Fruit fly (Drosophila melanogaster): ENCODE results near the gene CG33178.

- no peak for TF ChIP-seq zen2 (GFP tag; IDR thresholded peaks at IDR 0.05; ENCODE audit: partially characterized antibody)
- no peak for TF ChIP-seq CG9727 (GFP tag; optimal IDR thresholded peaks at IDR 0.05)
- TF ChIP-seq Lpt (GFP tag; optimal IDR thresholded peaks at IDR 0.05) = no peak
- no peak for TF ChIP-seq CG12769 (tag; optimal IDR thresholded peaks at IDR 0.05)
- TF ChIP-seq dysf (GFP tag; IDR thresholded peaks at IDR 0.05) = no peak
- no peak for TF ChIP-seq slbo (GFP tag; IDR thresholded peaks at IDR 0.05)
- TF ChIP-seq NC2β (GFP tag; optimal IDR thresholded peaks at IDR 0.05) = no peak
- no peak for TF ChIP-seq Ets97D (GFP tag; optimal IDR thresholded peaks at IDR 0.05)
- TF ChIP-seq crol (GFP tag; IDR thresholded peaks at IDR 0.05) = peak; percentile 58
Observed at dm6 chrX:15062619-15063018, 20.0 kb upstream of the CG33178 start.

Data from whole organism, embryonic.